Fruit fly (Drosophila melanogaster): ENCODE measurements around the gene Sema1a.

The Sema1a gene

DNA sequence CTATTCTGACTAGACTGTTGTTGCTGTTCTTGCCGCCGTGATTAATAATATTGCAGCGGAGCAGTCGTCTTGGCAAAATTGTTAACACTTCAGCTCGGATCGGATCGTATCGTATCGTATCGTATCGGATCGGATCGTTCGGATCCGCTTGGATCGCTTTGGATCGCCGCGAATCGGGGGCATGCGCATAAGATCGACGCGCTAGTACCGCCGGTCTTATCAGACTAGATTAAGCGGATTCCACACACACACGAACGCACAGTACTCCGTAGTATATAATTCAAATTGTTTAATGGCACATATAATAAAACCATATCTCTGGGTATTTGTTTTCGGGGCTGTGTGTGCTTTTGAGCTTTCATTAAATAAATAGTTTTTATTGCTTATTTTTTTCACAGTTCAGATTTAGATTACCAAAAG lies 158.0 kb downstream of the Sema1a start (continued):
- no peak for TF ChIP-seq Hr3 (GFP tag; optimal IDR thresholded peaks at IDR 0.05)
- no peak for TF ChIP-seq dm (GFP tag; optimal IDR thresholded peaks at IDR 0.05)
- TF ChIP-seq CG10979 (tag; optimal IDR thresholded peaks at IDR 0.05) = peak; percentile 1
- TF ChIP-seq CG17328 (GFP tag; IDR thresholded peaks at IDR 0.05) = 0 out of 2 replicates have a peak, but pooled peaks have one; percentile 27
- TF ChIP-seq NC2α (GFP tag; optimal IDR thresholded peaks at IDR 0.05) = no peak
- peak; percentile 85 for TF ChIP-seq ATbp (GFP tag; optimal IDR thresholded peaks at IDR 0.05)
- TF ChIP-seq CG10147 (GFP tag; optimal IDR thresholded peaks at IDR 0.05) = peak; percentile 19
- TF ChIP-seq slp2 (GFP tag; optimal IDR thresholded peaks at IDR 0.05) = no peak
- peak; percentile 71 for TF ChIP-seq CG8924 (tag; optimal IDR thresholded peaks at IDR 0.05)
- no peak for TF ChIP-seq CG17802 (tag; optimal IDR thresholded peaks at IDR 0.05)
- no peak for TF ChIP-seq CG30020 (tag; optimal IDR thresholded peaks at IDR 0.05)
- TF ChIP-seq CG11247 (GFP tag; IDR thresholded peaks at IDR 0.05) = no peak
- TF ChIP-seq da (GFP tag; optimal IDR thresholded peaks at IDR 0.05) = no peak
- no peak for TF ChIP-seq CG7372 (GFP tag; IDR thresholded peaks at IDR 0.05)
- TF ChIP-seq sr (GFP tag; IDR thresholded peaks at IDR 0.05) = no peak
- no peak for TF ChIP-seq Elba2 (GFP tag; optimal IDR thresholded peaks at IDR 0.05)
- no peak for TF ChIP-seq tup (GFP tag; optimal IDR thresholded peaks at IDR 0.05)
- peak; percentile 80 for TF ChIP-seq CG12071 (GFP tag; optimal IDR thresholded peaks at IDR 0.05)
- TF ChIP-seq Adf1 (GFP tag; IDR thresholded peaks at IDR 0.05) = peak; percentile 55
- no peak for TF ChIP-seq tll (GFP tag; optimal IDR thresholded peaks at IDR 0.05)

- TF ChIP-seq sd (tag; optimal IDR thresholded peaks at IDR 0.05) (peak; percentile 24), CG2678 (tag; optimal IDR thresholded peaks at IDR 0.05) (no peak), fd102C (GFP tag; optimal IDR thresholded peaks at IDR 0.05) (no peak), Sox102F (GFP tag; optimal IDR thresholded peaks at IDR 0.05) (no peak), sens (GFP tag) (peak; percentile 57), CG8290 (GFP tag; optimal IDR thresholded peaks at IDR 0.05) (no peak), CG8290 (tag; optimal IDR thresholded peaks at IDR 0.05) (peak in 1 of 2 experiments; percentile 9), Med (GFP tag) (peak; percentile 24), grn (GFP tag; optimal IDR thresholded peaks at IDR 0.05) (peak; percentile 1), nom (GFP tag; optimal IDR thresholded peaks at IDR 0.05) (peak; percentile 48), Hsf (GFP tag; optimal IDR thresholded peaks at IDR 0.05) (no peak), chif (GFP tag; optimal IDR thresholded peaks at IDR 0.05) (no peak)
Measured at dm6 chr2L:8700870-8701616, 159.1 kb downstream of the Sema1a start.

- TF ChIP-seq Pdp1 (GFP tag; optimal IDR thresholded peaks at IDR 0.05) (peak in 1 of 2 experiments; percentile 74), mirr (GFP tag; optimal IDR thresholded peaks at IDR 0.05) (peak; percentile 88), exex (tag; optimal IDR thresholded peaks at IDR 0.05) (peak; percentile 75), CG5953 (GFP tag; IDR thresholded peaks at IDR 0.05) (no peak), sug (tag; optimal IDR thresholded peaks at IDR 0.05) (peak; percentile 42)
Measured at dm6 chr2L:8702907-8703626, 161.1 kb downstream of the Sema1a start.

Data from whole organism, embryonic.